Fruit fly (Drosophila melanogaster) whole organism, embryonic: ENCODE results near the gene TpnC25D.

Experiments used
- Ada2b ChIP-seq: fragments of 200-800 bp; sonication (Bioruptor generic); IDR thresholded peaks from 2 replicates; pipeline ENCODE4 v1.3.6; 2022; ENCODE audit warnings: missing biosample characterization, missing genetic modification characterization
- Antp ChIP-seq: fragments of 200-800 bp; sonication (Bioruptor generic); optimal IDR thresholded peaks from 3 replicates; lab custom pipeline; 2016; ENCODE audit warnings: missing biosample characterization, missing genetic modification characterization
- Blimp-1 ChIP-seq: fragments of 200-800 bp; sonication (Bioruptor generic); optimal IDR thresholded peaks from 3 replicates; lab custom pipeline; 2018; ENCODE audit warnings: missing biosample characterization, missing genetic modification characterization, mild to moderate bottlenecking, moderate library complexity, missing genetic modification reagents
- CG10209 ChIP-seq: fragments of 200-800 bp; sonication (Bioruptor generic); optimal IDR thresholded peaks from 3 replicates; lab custom pipeline; 2017; ENCODE audit warnings: missing biosample characterization, mild to moderate bottlenecking, missing genetic modification characterization, missing genetic modification reagents
- CG11085 ChIP-seq: fragments of 200-800 bp; sonication (Bioruptor generic); IDR thresholded peaks from 2 replicates; pipeline ENCODE4 v1.3.6; 2022; ENCODE audit warnings: missing biosample characterization, missing genetic modification characterization
- CG11696 ChIP-seq: fragments of 200-800 bp; sonication (Bioruptor generic); IDR thresholded peaks from 2 replicates; pipeline ENCODE4 v1.3.6; 2022; ENCODE audit warnings: missing biosample characterization, missing genetic modification characterization
- CG12391 ChIP-seq: fragments of 200-800 bp; sonication (Bioruptor generic); optimal IDR thresholded peaks from 3 replicates; lab custom pipeline; 2018; ENCODE audit warnings: missing biosample characterization, mild to moderate bottlenecking, missing genetic modification characterization, moderate library complexity
- CG15696 ChIP-seq: fragments of 200-800 bp; sonication (Bioruptor generic); optimal IDR thresholded peaks from 2 replicates; lab custom pipeline; 2019; ENCODE audit warnings: missing biosample characterization, mild to moderate bottlenecking, missing genetic modification characterization, moderate library complexity
- CG16863 ChIP-seq: fragments of 200-800 bp; sonication (Bioruptor generic); optimal IDR thresholded peaks from 3 replicates; lab custom pipeline; 2016; ENCODE audit warnings: missing biosample characterization, missing genetic modification characterization
- CG18764 ChIP-seq: fragments of 200-800 bp; sonication (Bioruptor generic); optimal IDR thresholded peaks from 3 replicates; lab custom pipeline; 2016; ENCODE audit warnings: missing biosample characterization, missing genetic modification characterization
- CG2199 ChIP-seq: fragments of 200-800 bp; sonication (Bioruptor generic); IDR thresholded peaks from 3 replicates; pipeline ENCODE4 v1.3.6; 2022; ENCODE audit warnings: missing biosample characterization, missing genetic modification characterization
- CG2202 ChIP-seq: fragments of 200-800 bp; sonication (Bioruptor generic); optimal IDR thresholded peaks from 2 replicates; lab custom pipeline; 2018; ENCODE audit warnings: missing biosample characterization, mild to moderate bottlenecking, missing genetic modification characterization
- CG31441 ChIP-seq: fragments of 200-800 bp; sonication (Bioruptor generic); IDR thresholded peaks from 2 replicates; pipeline ENCODE4 v1.3.6; 2022; ENCODE audit warnings: missing biosample characterization, missing genetic modification characterization
- CG32772 ChIP-seq: fragments of 200-800 bp; sonication (Bioruptor generic); IDR thresholded peaks from 2 replicates; pipeline ENCODE4 v1.3.6; 2022; ENCODE audit warnings: missing biosample characterization, missing genetic modification characterization
- CG42726 ChIP-seq: fragments of 200-800 bp; sonication (Bioruptor generic); IDR thresholded peaks from 2 replicates; pipeline ENCODE4 v1.3.6; 2022; ENCODE audit warnings: missing biosample characterization, missing genetic modification characterization; ENCODE audit not compliant: partially characterized antibody
- CG4854 ChIP-seq: fragments of 200-800 bp; sonication (Bioruptor generic); optimal IDR thresholded peaks from 2 replicates; lab custom pipeline; 2016; ENCODE audit warnings: missing biosample characterization, missing genetic modification characterization, inconsistent platforms
- CG7839 ChIP-seq: fragments of 200-800 bp; sonication (Bioruptor generic); optimal IDR thresholded peaks from 3 replicates; lab custom pipeline; 2018; ENCODE audit warnings: missing biosample characterization, mild to moderate bottlenecking, missing genetic modification characterization, moderate library complexity
- CG8924 ChIP-seq: fragments of 200-800 bp; optimal IDR thresholded peaks from 3 replicates; lab custom pipeline; 2019; ENCODE audit warnings: missing biosample characterization, mild to moderate bottlenecking, missing genetic modification characterization, moderate library complexity
- CG9437 ChIP-seq: fragments of 200-800 bp; sonication (Bioruptor generic); optimal IDR thresholded peaks from 2 replicates; lab custom pipeline; 2018; ENCODE audit warnings: missing biosample characterization, mild to moderate bottlenecking, missing genetic modification characterization
- E2f2 ChIP-seq: fragments of 200-800 bp; sonication (Bioruptor generic); IDR thresholded peaks from 2 replicates; pipeline ENCODE4 v1.3.6; 2022; ENCODE audit warnings: missing biosample characterization, missing genetic modification characterization
- Gsc ChIP-seq: fragments of 200-800 bp; sonication (Bioruptor generic); IDR thresholded peaks from 2 replicates; pipeline ENCODE4 v1.3.6; 2022; ENCODE audit warnings: missing biosample characterization, missing genetic modification characterization
- Hsf ChIP-seq: fragments of 200-800 bp; sonication (Bioruptor generic); optimal IDR thresholded peaks from 3 replicates; lab custom pipeline; 2016; ENCODE audit warnings: missing biosample characterization, missing genetic modification characterization
- Mad ChIP-seq: fragments of 200-800 bp; sonication (Bioruptor generic); optimal IDR thresholded peaks from 2 replicates; lab custom pipeline; 2016; ENCODE audit warnings: missing biosample characterization, missing genetic modification characterization
- Mes4 ChIP-seq: fragments of 200-800 bp; sonication (Bioruptor generic); optimal IDR thresholded peaks from 2 replicates; lab custom pipeline; 2016; ENCODE audit warnings: missing biosample characterization, missing genetic modification characterization
- Ptx1 ChIP-seq: fragments of 200-800 bp; sonication (Bioruptor generic); IDR thresholded peaks from 2 replicates; pipeline ENCODE4 v1.3.6; 2022; ENCODE audit warnings: missing biosample characterization, missing genetic modification characterization
- Sox102F ChIP-seq: fragments of 200-800 bp; sonication (Bioruptor generic); optimal IDR thresholded peaks from 2 replicates; lab custom pipeline; 2018; ENCODE audit warnings: missing biosample characterization, mild to moderate bottlenecking, missing genetic modification characterization, moderate library complexity
- Stat92E ChIP-seq, 3 experiments: fragments of >200 bp in 2 of 3; fragments of 200-800 bp in 1 of 3; sonication (Bioruptor generic) in 1 of 3; optimal IDR thresholded peaks; 2 replicates each; lab custom pipeline; 2017 to 2019; ENCODE audit warnings: missing biosample characterization in 3 of 3, missing genetic modification characterization in 3 of 3, mild to moderate bottlenecking in 1 of 3, moderate library complexity in 1 of 3
- Trl ChIP-seq, 3 experiments: fragments of >200 bp in 2 of 3; fragments of 200-800 bp in 1 of 3; sonication (Bioruptor generic) in 1 of 3; optimal IDR thresholded peaks; 2 replicates in 1 of 3; 3 replicates in 2 of 3; lab custom pipeline; 2016 to 2017; ENCODE audit warnings: missing biosample characterization in 1 of 3, missing genetic modification characterization in 1 of 3
- Xrp1 ChIP-seq: fragments of 200-800 bp; sonication (Bioruptor generic); IDR thresholded peaks from 2 replicates; pipeline ENCODE4 v1.3.6; 2022; ENCODE audit warnings: missing biosample characterization, missing genetic modification characterization
- ara ChIP-seq: fragments of 200-800 bp; sonication (Bioruptor generic); IDR thresholded peaks from 2 replicates; pipeline ENCODE4 v1.3.6; 2022; ENCODE audit warnings: missing biosample characterization, missing genetic modification characterization
- cas ChIP-seq: fragments of 200-800 bp; sonication (Bioruptor generic); IDR thresholded peaks from 2 replicates; pipeline ENCODE4 v1.3.6; 2022; ENCODE audit warnings: missing biosample characterization, missing genetic modification characterization
- ci ChIP-seq: fragments of 200-800 bp; sonication (Bioruptor generic); IDR thresholded peaks from 3 replicates; pipeline ENCODE4 v1.3.6; 2022; ENCODE audit warnings: missing biosample characterization, missing genetic modification characterization
- corto ChIP-seq: fragments of 200-800 bp; sonication (Bioruptor generic); optimal IDR thresholded peaks from 2 replicates; lab custom pipeline; 2016; ENCODE audit warnings: missing biosample characterization, mild to moderate bottlenecking, missing genetic modification characterization, moderate library complexity
- ftz-f1 ChIP-seq: fragments of 200-800 bp; sonication (Bioruptor generic); optimal IDR thresholded peaks from 2 replicates; lab custom pipeline; 2016; ENCODE audit warnings: missing biosample characterization, missing genetic modification characterization
- gsb-n ChIP-seq: fragments of 200-800 bp; sonication (Bioruptor generic); optimal IDR thresholded peaks from 3 replicates; lab custom pipeline; 2018; ENCODE audit warnings: missing biosample characterization, mild to moderate bottlenecking, missing genetic modification characterization
- knrl ChIP-seq: fragments of 200-800 bp; sonication (Bioruptor generic); IDR thresholded peaks from 3 replicates; pipeline ENCODE4 v1.3.6; 2022; ENCODE audit warnings: missing biosample characterization, missing genetic modification characterization; ENCODE audit not compliant: partially characterized antibody
- mld ChIP-seq: fragments of 200-800 bp; sonication (Bioruptor generic); IDR thresholded peaks from 3 replicates; pipeline ENCODE4 v1.3.6; 2022; ENCODE audit warnings: missing biosample characterization, missing genetic modification characterization; ENCODE audit not compliant: partially characterized antibody
- nerfin-2 ChIP-seq: fragments of 200-800 bp; sonication (Bioruptor generic); IDR thresholded peaks from 2 replicates; pipeline ENCODE4 v1.3.6; 2022; ENCODE audit warnings: missing biosample characterization, missing genetic modification characterization; ENCODE audit not compliant: partially characterized antibody
- otp ChIP-seq: fragments of 200-800 bp; sonication (Bioruptor generic); IDR thresholded peaks from 3 replicates; pipeline ENCODE4, ENCODE4 v1.3.6; 2022; ENCODE audit warnings: missing biosample characterization, missing genetic modification characterization
- phol ChIP-seq: fragments of 200-800 bp; sonication (Bioruptor generic); optimal IDR thresholded peaks from 3 replicates; lab custom pipeline; 2018; ENCODE audit warnings: missing biosample characterization, mild to moderate bottlenecking, missing genetic modification characterization, moderate library complexity
- pnt ChIP-seq: fragments of 200-800 bp; sonication (Bioruptor generic); optimal IDR thresholded peaks from 3 replicates; lab custom pipeline; 2016; ENCODE audit warnings: missing biosample characterization, missing genetic modification characterization
- row ChIP-seq: fragments of 200-800 bp; sonication (Bioruptor generic); IDR thresholded peaks from 3 replicates; pipeline ENCODE4 v1.3.6; 2022; ENCODE audit warnings: missing biosample characterization, missing genetic modification characterization
- slbo ChIP-seq: fragments of 200-800 bp; sonication (Bioruptor generic); IDR thresholded peaks from 2 replicates; pipeline ENCODE4 v1.3.6; 2022; ENCODE audit warnings: missing biosample characterization, missing genetic modification characterization
- sna ChIP-seq: fragments of 200-800 bp; sonication (Bioruptor generic); IDR thresholded peaks from 2 replicates; pipeline ENCODE4 v1.3.6; 2022; ENCODE audit warnings: missing biosample characterization, missing genetic modification characterization; ENCODE audit not compliant: partially characterized antibody
- sob ChIP-seq: fragments of 200-800 bp; sonication (Bioruptor generic); IDR thresholded peaks from 2 replicates; pipeline ENCODE4 v1.3.6; 2022; ENCODE audit warnings: missing biosample characterization, missing genetic modification characterization
- stwl ChIP-seq: fragments of 200-800 bp; sonication (Bioruptor generic); optimal IDR thresholded peaks from 3 replicates; lab custom pipeline; 2018; ENCODE audit warnings: missing biosample characterization, mild to moderate bottlenecking, missing genetic modification characterization, moderate library complexity
- unpg ChIP-seq: fragments of 200-800 bp; sonication (Bioruptor generic); optimal IDR thresholded peaks from 3 replicates; lab custom pipeline; 2018; ENCODE audit warnings: missing biosample characterization, mild to moderate bottlenecking, missing genetic modification characterization, moderate library complexity

Gene TpnC25D

dm6 chr2L:5261223-5261984 is 44.9 kb downstream of the TpnC25D start:
- TF ChIP-seq Blimp-1 (GFP tag; lab: Kevin White, UChicago) (peak; percentile 59), Hsf (peak; percentile 31), CG2199 (0 out of 3 replicates have a peak, but pooled peaks have one; percentile 23), Trl (optimal IDR thresholded peaks at IDR 0.05; lab: Kevin White, UChicago) (no peak), Trl (GFP tag; optimal IDR thresholded peaks at IDR 0.05; lab: Kevin White, UChicago) (peak; percentile 13), CG8924 (tag; lab: Kevin White, UChicago) (peak; percentile 19), Sox102F (GFP tag; lab: Kevin White, UChicago) (peak; percentile 39), CG4854 (GFP tag; lab: Kevin White, UChicago) (no peak), stwl (tag; lab: Kevin White, UChicago) (peak; percentile 19), nerfin-2 (GFP tag; lab: Robert Waterston, UW) (no peak), knrl (GFP tag; lab: Robert Waterston, UW) (no peak), CG15696 (tag; lab: Kevin White, UChicago) (peak; percentile 11), corto (peak; percentile 74), ci (GFP tag; lab: Robert Waterston, UW) (peak; percentile 71; the same call in 1 of the 3 replicates), row (peak; percentile 37; the same call in 2 of the 3 replicates), phol (tag; lab: Kevin White, UChicago) (peak; percentile 53), CG11696 (GFP tag; lab: Robert Waterston, UW) (0 out of 2 replicates have a peak, but pooled peaks have one; percentile 41), Mad (peak; percentile 11), Mes4 (GFP tag; lab: Kevin White, UChicago) (peak; percentile 45), CG31441 (peak; percentile 49; the same call in 1 of the 2 replicates), pnt (GFP tag; lab: Kevin White, UChicago) (peak; percentile 13), Antp (GFP tag; lab: Kevin White, UChicago) (peak; percentile 16), CG42726 (GFP tag; lab: Robert Waterston, UW) (no peak), Gsc (GFP tag; lab: Robert Waterston, UW) (no peak), mld (GFP tag; lab: Robert Waterston, UW) (no peak), Ada2b (GFP tag; lab: Robert Waterston, UW) (0 out of 2 replicates have a peak, but pooled peaks have one; percentile 11), Xrp1 (GFP tag; lab: Robert Waterston, UW) (peak; percentile 64; the same call in 1 of the 2 replicates), ara (GFP tag; lab: Robert Waterston, UW) (peak; percentile 62), CG11085 (GFP tag; lab: Robert Waterston, UW) (no peak), slbo (GFP tag; lab: Robert Waterston, UW) (peak; percentile 48; the same call in 1 of the 2 replicates), E2f2 (GFP tag; lab: Robert Waterston, UW) (0 out of 2 replicates have a peak, but pooled peaks have one; percentile 27), Ptx1 (GFP tag; lab: Robert Waterston, UW) (peak; percentile 50), cas (no peak), CG16863 (peak; percentile 22), Stat92E (GFP tag; optimal IDR thresholded peaks at IDR 0.05; lab: Kevin White, UChicago) (no peak), CG18764 (GFP tag; lab: Kevin White, UChicago) (peak; percentile 5), CG7839 (tag; lab: Kevin White, UChicago) (peak; percentile 36), CG12391 (tag; lab: Kevin White, UChicago) (peak; percentile 18), sna (no peak), ftz-f1 (GFP tag; lab: Kevin White, UChicago) (no peak), CG2202 (no peak), otp (GFP tag; lab: Robert Waterston, UW) (peak; percentile 60; the same call in 1 of the 3 replicates), sob (GFP tag; lab: Robert Waterston, UW) (0 out of 2 replicates have a peak, but pooled peaks have one; percentile 18), CG10209 (peak; percentile 46), CG9437 (GFP tag; lab: Kevin White, UChicago) (no peak), gsb-n (tag; lab: Kevin White, UChicago) (peak; percentile 41), CG32772 (peak; percentile 39; the same call in 1 of the 2 replicates), unpg (GFP tag; lab: Kevin White, UChicago) (peak; percentile 63)
